Fruit fly (Drosophila melanogaster) Kc167 (cell line): ENCODE measurements around the gene grsm.

Experiments used
- Myc ChIP-seq: fragments of >200 bp; optimal IDR thresholded peaks from 2 replicates; lab custom pipeline; 2017; ENCODE audit warnings: missing external identifiers
- Sin3A ChIP-seq: fragments of >200 bp; optimal IDR thresholded peaks from 2 replicates; lab custom pipeline; 2018; ENCODE audit warnings: missing external identifiers
- h ChIP-seq: fragments of >200 bp; optimal IDR thresholded peaks from 3 replicates; lab custom pipeline; 2018; ENCODE audit warnings: missing external identifiers
- insv ChIP-seq: fragments of >200 bp; optimal IDR thresholded peaks from 3 replicates; lab custom pipeline; 2018; ENCODE audit warnings: missing external identifiers
- psq ChIP-seq: fragments of >200 bp; optimal IDR thresholded peaks from 2 replicates; lab custom pipeline; 2017; ENCODE audit warnings: missing external identifiers
- ttk ChIP-seq: sonication (Bioruptor generic); optimal IDR thresholded peaks from 2 replicates; lab custom pipeline; 2017; ENCODE audit warnings: missing external identifiers

dm6 chr3R:12962612-12963011 is 4.9 kb downstream of the grsm start:
- TF ChIP-seq Sin3A: no peak
- TF ChIP-seq h (lab: Kevin White, UChicago): no peak
- TF ChIP-seq insv (lab: Kevin White, UChicago): no peak
- no peak for TF ChIP-seq ttk (lab: Kevin White, UChicago)
- TF ChIP-seq Myc (lab: Kevin White, UChicago): no peak
- no peak for TF ChIP-seq psq (lab: Kevin White, UChicago)
